Worm (Caenorhabditis elegans) whole organism, mixed stage, embryonic: ENCODE results near the gene F41G3.20.

ENCODE experiments used
- M03D4.4 ChIP-seq: sonication (generic microtip); optimal IDR thresholded peaks from 2 replicates; lab custom pipeline; 2017; ENCODE audit warnings: mild to moderate bottlenecking, missing genetic modification characterization, missing compliant biosample characterization
- bed-3 ChIP-seq: fragments of 200-800 bp; sonication (Bioruptor generic); optimal IDR thresholded peaks from 3 replicates; lab custom pipeline; 2018; ENCODE audit warnings: mild to moderate bottlenecking, missing genetic modification characterization, moderate library complexity, missing compliant biosample characterization
- blmp-1 ChIP-seq: fragments of 150-350 bp; optimal IDR thresholded peaks from 2 replicates; lab custom pipeline; 2014; ENCODE audit warnings: missing biosample characterization, missing genetic modification characterization
- ceh-39 ChIP-seq: fragments of 150-350 bp; optimal IDR thresholded peaks from 2 replicates; lab custom pipeline; 2014; ENCODE audit warnings: missing biosample characterization, missing genetic modification characterization
- ceh-43 ChIP-seq: fragments of 200-800 bp; sonication (Bioruptor generic); optimal IDR thresholded peaks from 2 replicates; lab custom pipeline; 2018; ENCODE audit warnings: mild to moderate bottlenecking, missing genetic modification characterization, moderate library complexity, missing compliant biosample characterization
- ceh-83 ChIP-seq: fragments of 200-800 bp; sonication (Bioruptor generic); optimal IDR thresholded peaks from 2 replicates; lab custom pipeline; 2018; ENCODE audit warnings: mild to moderate bottlenecking, missing genetic modification characterization, missing compliant biosample characterization
- cnd-1 ChIP-seq: fragments of 200-800 bp; sonication (Bioruptor generic); optimal IDR thresholded peaks from 2 replicates; lab custom pipeline; 2018; ENCODE audit warnings: mild to moderate bottlenecking, missing genetic modification characterization, missing compliant biosample characterization
- drap-1 ChIP-seq: fragments of 200-800 bp; sonication (Bioruptor generic); optimal IDR thresholded peaks from 3 replicates; lab custom pipeline; 2018; ENCODE audit warnings: mild to moderate bottlenecking, missing genetic modification characterization, missing compliant biosample characterization
- elt-1 ChIP-seq: sonication (generic microtip); optimal IDR thresholded peaks from 2 replicates; lab custom pipeline; 2017; ENCODE audit warnings: missing genetic modification characterization, mild to moderate bottlenecking, missing compliant biosample characterization, antibody characterized with exemption, moderate library complexity, borderline replicate concordance; ENCODE audit not compliant: insufficient read depth
- flh-1 ChIP-seq: fragments of 200-800 bp; sonication (Bioruptor generic); optimal IDR thresholded peaks from 2 replicates; lab custom pipeline; 2018; ENCODE audit warnings: mild to moderate bottlenecking, missing genetic modification characterization, moderate library complexity, missing compliant biosample characterization
- ham-2 ChIP-seq: fragments of 200-800 bp; sonication (Bioruptor generic); optimal IDR thresholded peaks from 2 replicates; lab custom pipeline; 2018; ENCODE audit warnings: mild to moderate bottlenecking, missing genetic modification characterization, missing compliant biosample characterization
- hlh-1 ChIP-seq: fragments of 150-350 bp; optimal IDR thresholded peaks from 2 replicates; lab custom pipeline; 2014; ENCODE audit warnings: missing biosample characterization, missing genetic modification reagents, missing genetic modification characterization
- lin-13 ChIP-seq: fragments of 150-350 bp; optimal IDR thresholded peaks from 2 replicates; lab custom pipeline; 2014; ENCODE audit warnings: missing biosample characterization, missing genetic modification characterization
- lin-32 ChIP-seq: fragments of 200-800 bp; sonication (Bioruptor generic); optimal IDR thresholded peaks from 2 replicates; lab custom pipeline; 2018; ENCODE audit warnings: mild to moderate bottlenecking, missing genetic modification characterization, missing compliant biosample characterization
- lsy-2 ChIP-seq: fragments of 150-350 bp; optimal IDR thresholded peaks from 2 replicates; lab custom pipeline; 2014; ENCODE audit warnings: missing biosample characterization, missing genetic modification characterization
- mab-5 ChIP-seq: fragments of 150-350 bp; optimal IDR thresholded peaks from 2 replicates; lab custom pipeline; 2014; ENCODE audit warnings: missing biosample characterization, missing genetic modification characterization
- mep-1 ChIP-seq: fragments of 150-350 bp; optimal IDR thresholded peaks from 2 replicates; lab custom pipeline; 2017; ENCODE audit warnings: missing biosample characterization, missing genetic modification reagents, missing genetic modification characterization, inconsistent platforms
- mls-2 ChIP-seq: sonication (generic microtip); optimal IDR thresholded peaks from 2 replicates; lab custom pipeline; 2016; ENCODE audit warnings: mild to moderate bottlenecking, missing genetic modification characterization, moderate library complexity, missing compliant biosample characterization
- nhr-12 ChIP-seq: fragments of 150-350 bp; optimal IDR thresholded peaks from 2 replicates; lab custom pipeline; 2014; ENCODE audit warnings: missing biosample characterization, missing genetic modification characterization
- nhr-2 ChIP-seq: fragments of 150-350 bp; optimal IDR thresholded peaks from 2 replicates; lab custom pipeline; 2014; ENCODE audit warnings: missing biosample characterization, missing genetic modification characterization
- nhr-237 ChIP-seq: fragments of 150-350 bp; optimal IDR thresholded peaks from 2 replicates; lab custom pipeline; 2014; ENCODE audit warnings: missing biosample characterization, missing genetic modification characterization
- nhr-76 ChIP-seq: sonication (generic microtip); optimal IDR thresholded peaks from 2 replicates; lab custom pipeline; 2017; ENCODE audit warnings: missing biosample characterization, missing genetic modification characterization
- pha-4 ChIP-seq: fragments of 150-350 bp; optimal IDR thresholded peaks from 2 replicates; lab custom pipeline; 2018; ENCODE audit warnings: missing biosample characterization, missing genetic modification reagents, missing genetic modification characterization
- sem-2 ChIP-seq: fragments of 200-800 bp; sonication (Bioruptor generic); optimal IDR thresholded peaks from 2 replicates; lab custom pipeline; 2018; ENCODE audit warnings: mild to moderate bottlenecking, missing genetic modification characterization, missing compliant biosample characterization
- snpc-4 ChIP-seq: fragments of 150-350 bp; optimal IDR thresholded peaks from 2 replicates; lab custom pipeline; 2014; ENCODE audit warnings: missing biosample characterization, missing genetic modification characterization
- sptf-1 ChIP-seq: sonication (generic microtip); optimal IDR thresholded peaks from 2 replicates; lab custom pipeline; 2017; ENCODE audit warnings: mild to moderate bottlenecking, missing genetic modification characterization, moderate library complexity, missing compliant biosample characterization
- tbx-8 ChIP-seq: fragments of 200-800 bp; sonication (Bioruptor generic); optimal IDR thresholded peaks from 2 replicates; lab custom pipeline; 2018; ENCODE audit warnings: mild to moderate bottlenecking, missing genetic modification characterization, moderate library complexity, missing compliant biosample characterization
- zip-8 ChIP-seq: fragments of 150-350 bp; optimal IDR thresholded peaks from 2 replicates; lab custom pipeline; 2014; ENCODE audit warnings: missing biosample characterization, missing genetic modification characterization
- ztf-11 ChIP-seq: fragments of 150-350 bp; optimal IDR thresholded peaks from 2 replicates; lab custom pipeline; 2014; ENCODE audit warnings: missing biosample characterization, missing genetic modification characterization

F41G3.20 gene

DNA sequence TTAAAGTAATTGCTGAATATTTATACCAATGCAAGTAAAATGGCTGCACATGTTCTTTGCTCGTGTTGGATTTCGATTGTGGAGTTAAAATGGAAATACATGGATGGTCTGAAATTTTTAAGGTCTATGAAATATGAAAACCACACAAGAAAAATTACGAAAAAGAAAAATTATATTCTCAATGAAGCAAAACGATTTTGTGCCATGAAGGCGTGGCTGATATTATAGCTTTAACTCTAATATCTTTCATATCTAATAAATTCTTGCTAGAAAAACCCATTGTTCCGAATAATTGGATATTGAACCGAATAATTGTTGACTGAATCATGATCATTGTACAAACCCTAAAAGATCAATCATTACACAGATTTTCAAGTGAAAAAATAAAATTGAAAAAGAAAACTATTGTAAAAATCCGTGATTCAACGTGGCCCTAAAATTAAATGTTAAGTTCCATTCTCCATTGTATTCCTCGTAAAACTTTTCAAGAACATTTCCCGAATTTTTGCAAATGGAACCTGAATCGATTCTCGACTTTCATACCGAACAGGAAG lies 3.9 kb upstream of the F41G3.20 start, which contains the start of the genes srx-95 and fis-1:
TSS of gene srx-95 (minus strand) at position 101 of the 554 bp plus-strand sequence.
TSS of gene fis-1 (plus strand) at position 504 of the 554 bp plus-strand sequence.
- TF ChIP-seq ham-2 (GFP tag; lab: Kevin White, UChicago) = no peak
- no peak for TF ChIP-seq drap-1
- no peak for TF ChIP-seq hlh-1 (tag; lab: Kevin White, UChicago)
- TF ChIP-seq mep-1 (tag; lab: Kevin White, UChicago) = no peak
- TF ChIP-seq mls-2 (tag; lab: Kevin White, UChicago) = no peak
- TF ChIP-seq sptf-1 = no peak
- TF ChIP-seq nhr-2 = no peak
- no peak for TF ChIP-seq ceh-83
- no peak for TF ChIP-seq blmp-1 (tag; lab: Kevin White, UChicago)
- no peak for TF ChIP-seq lin-32
- no peak for TF ChIP-seq elt-1 (tag; lab: Kevin White, UChicago)
- no peak for TF ChIP-seq lin-13 (tag; lab: Kevin White, UChicago)
- no peak for TF ChIP-seq cnd-1 (tag; lab: Kevin White, UChicago)
- no peak for TF ChIP-seq bed-3
- TF ChIP-seq nhr-76 (tag; lab: Kevin White, UChicago) = no peak
- TF ChIP-seq, all 35 proteins: peak for 0

DNA sequence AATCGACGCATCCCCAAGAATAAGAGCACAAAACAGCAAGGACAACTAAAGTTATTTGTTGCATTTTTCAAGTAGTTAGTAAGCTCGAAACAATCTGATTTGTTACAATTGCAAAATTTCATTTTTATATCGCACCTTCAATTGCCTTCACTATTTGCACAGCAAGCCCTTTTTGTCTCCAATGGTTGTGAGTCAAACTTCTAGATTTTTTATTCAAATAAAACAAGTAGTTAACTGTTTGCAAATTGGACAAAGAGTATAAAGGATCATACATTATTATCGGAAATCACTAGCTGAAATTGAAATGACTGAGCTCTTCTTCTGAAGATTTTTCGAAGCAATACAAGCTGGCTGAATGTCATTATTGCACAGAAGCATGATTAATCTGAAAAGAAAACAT lies 2.0 kb upstream of the F41G3.20 start, which contains the start of gene F41G3.21:
TSS of gene F41G3.21 (minus strand) at position 101 of the 400 bp plus-strand sequence.
- no peak for TF ChIP-seq flh-1
- TF ChIP-seq lin-13 (tag; lab: Kevin White, UChicago) = no peak
- TF ChIP-seq mls-2 (tag; lab: Kevin White, UChicago) = no peak
- TF ChIP-seq blmp-1 (tag; lab: Kevin White, UChicago) = no peak
- TF ChIP-seq cnd-1 (tag; lab: Kevin White, UChicago) = no peak
- TF ChIP-seq zip-8 = no peak
- no peak for TF ChIP-seq nhr-2
- TF ChIP-seq ztf-11 (tag; lab: Kevin White, UChicago) = no peak
- no peak for TF ChIP-seq sem-2 (GFP tag; lab: Kevin White, UChicago)
- TF ChIP-seq bed-3 = no peak
- no peak for TF ChIP-seq M03D4.4 (tag; lab: Kevin White, UChicago)
- no peak for TF ChIP-seq ceh-39 (tag; lab: Kevin White, UChicago)
- no peak for TF ChIP-seq lin-32
- TF ChIP-seq elt-1 (tag; lab: Kevin White, UChicago) = no peak
- TF ChIP-seq nhr-237 = no peak
- TF ChIP-seq mep-1 (tag; lab: Kevin White, UChicago) = no peak

DNA sequence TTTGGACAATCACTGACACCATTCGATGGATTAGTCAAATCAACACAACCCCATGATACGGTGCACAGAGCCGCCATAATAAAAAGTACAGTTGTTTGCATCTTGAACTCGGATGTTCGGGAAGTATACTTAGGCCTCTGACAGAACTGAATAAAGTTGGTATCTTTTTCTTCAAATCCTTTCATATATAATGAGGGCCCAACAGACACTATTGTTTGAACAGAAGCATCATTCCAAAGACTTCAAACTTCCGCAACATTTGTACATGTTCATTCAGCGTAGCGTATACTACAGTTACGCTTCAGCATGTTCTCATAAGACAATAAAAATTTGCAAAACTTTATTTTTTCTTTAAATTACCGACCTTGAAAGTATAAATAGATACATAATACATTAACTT lies 1.2 kb upstream of the F41G3.20 start, which contains the start of gene F41G3.19:
TSS of gene F41G3.19 (minus strand) at position 101 of the 400 bp plus-strand sequence.
- TF ChIP-seq nhr-237 = no peak
- no peak for TF ChIP-seq lsy-2 (tag; lab: Kevin White, UChicago)
- no peak for TF ChIP-seq tbx-8 (GFP tag; lab: Kevin White, UChicago)
- TF ChIP-seq mls-2 (tag; lab: Kevin White, UChicago) = no peak
- no peak for TF ChIP-seq ceh-43 (GFP tag; lab: Kevin White, UChicago)

DNA sequence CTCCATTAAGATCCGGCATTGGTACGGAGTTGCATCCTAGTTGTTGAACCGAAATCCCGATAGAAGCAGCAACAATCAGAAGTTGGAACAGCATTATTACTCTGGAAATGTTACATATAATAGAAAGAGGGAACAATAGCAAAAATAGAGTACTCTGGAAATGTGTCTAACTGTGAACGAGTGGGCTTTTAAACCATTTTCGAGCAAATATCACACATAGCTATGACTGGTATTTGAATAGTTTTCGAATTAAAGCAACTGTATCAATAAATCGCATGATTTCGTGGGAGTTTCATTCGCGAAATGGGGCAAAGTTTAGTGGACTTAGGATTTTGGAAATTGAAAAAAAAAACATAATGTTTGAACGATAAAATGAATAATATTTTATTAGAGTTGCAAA lies 1.4 kb downstream of the F41G3.20 start, which contains the start of gene F41G3.10:
TSS of gene F41G3.10 (minus strand) at position 101 of the 400 bp plus-strand sequence.
- TF ChIP-seq M03D4.4 (tag; lab: Kevin White, UChicago) = no peak
- TF ChIP-seq hlh-1 (tag; lab: Kevin White, UChicago) = no peak
- TF ChIP-seq bed-3 = no peak
- TF ChIP-seq elt-1 (tag; lab: Kevin White, UChicago) = no peak
- TF ChIP-seq lin-13 (tag; lab: Kevin White, UChicago) = no peak
- TF ChIP-seq lin-32 = no peak
- TF ChIP-seq ceh-43 (GFP tag; lab: Kevin White, UChicago) = no peak
- no peak for TF ChIP-seq ham-2 (GFP tag; lab: Kevin White, UChicago)

DNA sequence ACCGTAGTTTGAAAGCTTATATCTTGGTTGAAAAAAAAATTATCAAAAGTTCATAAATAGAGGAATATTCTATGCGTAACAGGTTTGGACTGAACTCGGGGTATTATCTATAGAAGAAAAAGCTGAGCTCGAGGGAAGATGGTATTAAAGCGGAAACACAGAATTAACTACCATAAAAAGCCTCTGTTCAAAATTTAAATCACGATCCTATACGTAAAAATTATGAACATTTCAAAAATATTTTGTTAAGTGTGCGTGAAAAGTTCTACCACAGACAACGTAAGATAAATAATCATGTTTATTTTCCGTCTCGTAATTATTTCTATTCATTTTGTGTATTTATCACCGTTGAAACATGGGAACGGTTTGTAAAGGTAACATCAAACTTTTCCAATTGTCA lies 4.4 kb downstream of the F41G3.20 start, which contains the start of gene F41G3.5:
TSS of gene F41G3.5 (plus strand) at position 301 of the 400 bp plus-strand sequence.
- TF ChIP-seq nhr-12 (no peak), pha-4 (tag; lab: Kevin White, UChicago) (no peak), cnd-1 (tag; lab: Kevin White, UChicago) (no peak), snpc-4 (no peak), elt-1 (tag; lab: Kevin White, UChicago) (no peak), sptf-1 (no peak), mab-5 (tag; lab: Kevin White, UChicago) (no peak), ham-2 (GFP tag; lab: Kevin White, UChicago) (no peak), ceh-43 (GFP tag; lab: Kevin White, UChicago) (no peak), mep-1 (tag; lab: Kevin White, UChicago) (no peak)
- TF ChIP-seq, all 35 proteins: peak for 0
